Fruit fly (Drosophila melanogaster) Kc167 (cell line): ENCODE data around the gene Osi3.

Source experiments
- insv ChIP-seq: fragments of >200 bp; optimal IDR thresholded peaks from 3 replicates; lab custom pipeline; 2018; ENCODE audit warnings: missing external identifiers
- psq ChIP-seq: fragments of >200 bp; optimal IDR thresholded peaks from 2 replicates; lab custom pipeline; 2017; ENCODE audit warnings: missing external identifiers

DNA sequence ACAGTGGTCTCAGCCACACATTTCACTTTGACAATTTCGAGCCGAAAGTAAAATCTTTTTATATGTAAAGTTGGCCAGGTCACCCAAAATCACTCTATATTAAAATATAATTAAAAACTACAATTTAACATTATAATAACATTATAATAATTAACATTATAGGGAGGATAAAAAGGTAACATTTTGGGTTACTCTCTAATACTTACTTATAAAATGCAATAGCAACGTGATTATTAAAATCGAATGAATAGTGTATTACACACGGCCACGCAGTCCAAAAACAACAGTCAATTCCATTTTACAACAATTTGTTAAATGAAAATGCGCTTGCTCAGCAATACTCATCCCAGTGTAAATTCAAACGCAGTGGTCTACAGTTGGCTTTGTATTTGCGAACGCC, 6.5 kb downstream of the Osi3 start:
- no peak for TF ChIP-seq psq (lab: Kevin White, UChicago)
- no peak for TF ChIP-seq insv (lab: Kevin White, UChicago)
